Worm (Caenorhabditis elegans): Measurements from ENCODE around the gene B0554.5.

The B0554.5 gene

DNA sequence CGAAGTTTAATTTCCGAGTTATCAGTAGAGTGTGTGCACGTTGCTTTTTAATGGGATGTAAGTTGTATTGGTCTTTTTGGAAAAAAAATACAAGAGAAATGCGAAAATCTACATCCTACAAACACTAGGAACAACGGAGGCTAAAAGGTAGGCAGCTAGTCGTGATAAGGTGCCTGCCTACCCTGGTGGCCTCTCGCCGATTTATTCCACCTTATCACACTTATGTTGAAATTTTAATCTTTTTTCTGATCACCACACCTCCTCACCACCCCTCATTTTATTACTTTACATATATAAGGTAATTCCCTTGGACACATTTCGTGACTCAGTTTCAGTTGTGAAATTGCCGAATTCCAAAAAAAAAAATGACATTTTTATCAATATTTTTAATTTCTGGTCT, 2.1 kb upstream of the B0554.5 start, which contains the start of gene dod-20:
dod-20 (plus strand) TSS at position 301 of the 400 bp plus-strand sequence.
- TF ChIP-seq ceh-40 (GFP tag; IDR thresholded peaks at IDR 0.05) (no peak), nhr-80 (tag; optimal IDR thresholded peaks at IDR 0.05) (peak; percentile 34), lin-40 (tag; optimal IDR thresholded peaks at IDR 0.05) (no peak), bed-2 (GFP tag; IDR thresholded peaks at IDR 0.05) (no peak), cebp-1 (GFP tag; IDR thresholded peaks at IDR 0.05) (0 out of 2 replicates have a peak, but pooled peaks have one; percentile 22), cebp-1 (tag; optimal IDR thresholded peaks at IDR 0.05) (no peak)

DNA sequence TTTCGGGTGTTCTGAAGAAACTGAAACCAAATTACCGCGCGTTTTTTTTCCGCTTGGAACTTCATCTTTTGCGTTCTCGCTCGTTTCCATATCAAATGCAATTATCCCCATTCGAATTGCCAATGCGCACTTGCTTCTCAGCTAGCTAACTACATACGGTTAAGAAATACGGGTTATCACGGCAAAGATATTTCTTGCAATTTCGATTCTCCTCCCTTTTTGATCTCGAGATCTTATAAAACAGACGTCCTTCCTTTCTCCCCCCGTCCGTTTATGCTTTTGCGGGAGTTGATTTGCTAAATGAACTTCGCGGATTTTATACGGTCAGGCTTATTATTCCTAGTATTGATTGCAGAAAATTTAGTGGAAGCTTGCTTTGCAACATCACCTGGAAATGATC, 4.6 kb downstream of the B0554.5 start, which contains the start of gene B0554.4:
B0554.4 (plus strand) TSS at position 301 of the 400 bp plus-strand sequence.
- no peak for TF ChIP-seq gei-17 (GFP tag; optimal IDR thresholded peaks at IDR 0.05)
- TF ChIP-seq snpc-4 (GFP tag; optimal IDR thresholded peaks at IDR 0.05): no peak
- TF ChIP-seq snpc-4 (tag; optimal IDR thresholded peaks at IDR 0.05): no peak
- no peak for TF ChIP-seq ceh-91 (GFP tag; IDR thresholded peaks at IDR 0.05)
- no peak for TF ChIP-seq Y53G8AR.9 (GFP tag; conservative IDR thresholded peaks at IDR 0.05)
- no peak for TF ChIP-seq hmg-20 (GFP tag; IDR thresholded peaks at IDR 0.05)
- no peak for TF ChIP-seq lir-1 (GFP tag; conservative IDR thresholded peaks at IDR 0.05)
- no peak for TF ChIP-seq athp-1 (tag; optimal IDR thresholded peaks at IDR 0.05)
- TF ChIP-seq hlh-26 (GFP tag; conservative IDR thresholded peaks at IDR 0.05): no peak
- TF ChIP-seq him-1 (tag; optimal IDR thresholded peaks at IDR 0.05): no peak
- no peak for TF ChIP-seq ZK185.1 (tag; optimal IDR thresholded peaks at IDR 0.05; ENCODE audit: poor library complexity, severe bottlenecking)
- TF ChIP-seq F57C9.4 (tag; optimal IDR thresholded peaks at IDR 0.05): no peak
- TF ChIP-seq F52B5.7 (tag; optimal IDR thresholded peaks at IDR 0.05): no peak
- no peak for TF ChIP-seq xnd-1 (tag; optimal IDR thresholded peaks at IDR 0.05)
- no peak for TF ChIP-seq T07F8.4 (tag; optimal IDR thresholded peaks at IDR 0.05)
- TF ChIP-seq B0019.2 (GFP tag; conservative IDR thresholded peaks at IDR 0.05): no peak

DNA sequence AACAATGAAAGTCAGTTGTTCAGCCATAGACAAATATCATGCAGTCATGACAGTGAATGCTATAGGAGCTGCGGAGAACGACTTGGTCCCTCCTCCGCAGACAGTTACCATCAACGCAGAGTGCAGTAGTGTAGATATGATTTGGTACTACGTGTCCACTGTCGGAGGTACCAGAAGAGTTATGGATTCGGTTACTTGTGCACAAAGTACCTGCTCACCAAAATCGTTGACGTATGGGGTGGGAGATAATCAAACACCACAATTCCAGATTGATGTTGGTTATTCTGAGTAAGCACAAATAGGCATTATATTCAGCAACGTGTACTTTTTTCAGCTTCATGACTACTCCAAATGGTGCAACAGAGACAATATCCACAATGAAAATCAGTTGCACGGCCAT, 8.8 kb downstream of the B0554.5 start:
- TF ChIP-seq nfya-1 (tag; optimal IDR thresholded peaks at IDR 0.05; ENCODE audit: borderline replicate concordance, insufficient read depth) (no peak), nhr-27 (tag; optimal IDR thresholded peaks at IDR 0.05) (no peak), hlh-26 (GFP tag; conservative IDR thresholded peaks at IDR 0.05) (no peak), nfya-2 (GFP tag; IDR thresholded peaks at IDR 0.05) (no peak), gei-17 (GFP tag; optimal IDR thresholded peaks at IDR 0.05) (no peak), ZK185.1 (tag; optimal IDR thresholded peaks at IDR 0.05; ENCODE audit: poor library complexity, severe bottlenecking) (no peak)

DNA sequence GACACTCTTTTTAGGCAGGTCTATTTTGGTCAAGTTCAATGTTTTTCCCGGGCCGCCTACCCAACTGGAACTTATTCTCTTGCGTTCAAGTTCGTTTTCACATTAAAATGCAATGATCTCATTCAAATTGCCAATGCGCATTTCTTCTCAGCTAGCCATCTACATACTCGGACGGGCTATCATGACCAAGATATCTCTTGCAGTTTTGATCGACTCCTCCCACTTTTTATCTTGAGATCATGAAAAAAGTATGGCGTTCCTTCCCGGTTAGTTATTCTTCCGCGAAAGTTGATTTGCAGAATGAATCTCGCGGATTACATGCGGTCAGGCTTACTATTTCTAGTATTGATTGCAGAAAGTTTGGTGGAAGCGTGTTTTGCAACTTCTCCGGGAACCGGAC, 9.7 kb downstream of the B0554.5 start, which contains the start of gene B0554.2:
B0554.2 (plus strand) TSS at position 301 of the 400 bp plus-strand sequence.
- no peak for TF ChIP-seq snpc-1.3 (tag; optimal IDR thresholded peaks at IDR 0.05; ENCODE audit: insufficient read depth)
- TF ChIP-seq tbp1 (GFP tag; optimal IDR thresholded peaks at IDR 0.05): no peak
- TF ChIP-seq rec-8 (tag; optimal IDR thresholded peaks at IDR 0.05): no peak
- no peak for TF ChIP-seq Y56A3A.18 (GFP tag; IDR thresholded peaks at IDR 0.05)
- no peak for TF ChIP-seq akir-1 (GFP tag; optimal IDR thresholded peaks at IDR 0.05)
- TF ChIP-seq cebp-2 (GFP tag; IDR thresholded peaks at IDR 0.05): no peak

DNA sequence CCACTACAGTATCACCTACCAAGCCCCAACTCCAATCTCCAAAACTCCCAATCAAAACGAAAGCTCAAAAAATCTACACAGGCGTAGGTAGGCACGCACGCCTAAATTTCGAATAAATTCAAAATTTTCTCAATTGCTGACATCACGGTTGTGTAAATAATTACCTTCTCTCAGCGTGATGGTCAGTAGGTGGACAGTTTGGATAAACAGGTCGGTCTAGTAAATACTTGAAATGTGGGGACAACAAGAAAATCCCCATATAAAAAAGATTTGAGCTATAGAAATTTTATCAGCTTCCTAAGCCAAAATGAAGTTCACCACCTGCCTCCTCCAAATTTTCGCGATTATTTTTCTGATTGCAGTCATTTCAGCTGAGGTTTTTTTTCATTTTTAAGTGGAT, 13.9 kb downstream of the B0554.5 start, which contains the start of gene B0554.1:
B0554.1 (plus strand) TSS at position 301 of the 400 bp plus-strand sequence.
- TF ChIP-seq sptf-2 (GFP tag; optimal IDR thresholded peaks at IDR 0.05) (no peak), ztf-25 (GFP tag; IDR thresholded peaks at IDR 0.05) (no peak), F33H1.4 (GFP tag; IDR thresholded peaks at IDR 0.05) (no peak), ztf-26 (tag; optimal IDR thresholded peaks at IDR 0.05) (no peak), mel-28 (tag; optimal IDR thresholded peaks at IDR 0.05; ENCODE audit: borderline replicate concordance) (no peak), bed-2 (GFP tag; IDR thresholded peaks at IDR 0.05) (no peak), nhr-120 (GFP tag; IDR thresholded peaks at IDR 0.05) (no peak), egl-18 (GFP tag; IDR thresholded peaks at IDR 0.05) (no peak), Y95B8A.8 (GFP tag; IDR thresholded peaks at IDR 0.05) (no peak), F23B12.7 (tag; optimal IDR thresholded peaks at IDR 0.05; ENCODE audit: insufficient read depth) (no peak), nhr-27 (tag; optimal IDR thresholded peaks at IDR 0.05) (no peak), nfya-1 (tag; optimal IDR thresholded peaks at IDR 0.05; ENCODE audit: borderline replicate concordance, insufficient read depth) (no peak), B0035.1 (tag; optimal IDR thresholded peaks at IDR 0.05) (no peak), egl-44 (GFP tag; IDR thresholded peaks at IDR 0.05) (no peak)
